Worm (Caenorhabditis elegans): ENCODE data around the gene H03A11.2.
A peak's percentile ranks its signal among the peaks of the same experiment; 100 is the strongest.

DNA sequence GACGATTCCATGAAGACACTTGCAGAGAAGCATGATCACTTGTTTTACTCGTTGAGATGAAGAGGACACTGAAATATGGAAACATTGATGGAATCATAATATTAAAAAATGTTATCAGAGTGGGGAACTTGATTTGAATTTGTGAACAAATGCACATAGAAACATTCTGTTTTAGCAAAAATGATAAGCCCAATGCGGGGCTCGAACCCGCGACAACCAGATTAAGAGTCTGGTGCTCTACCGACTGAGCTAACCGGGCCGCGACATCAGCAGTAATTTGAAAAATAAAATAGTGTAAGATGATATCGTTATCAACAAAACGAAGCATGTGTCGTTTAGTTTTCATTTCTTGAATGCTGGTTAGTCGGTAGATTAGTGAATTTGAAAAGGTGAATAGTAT is 10.7 kb upstream of the H03A11.2 start:
- no peak for TF ChIP-seq fos-1 (tag; optimal IDR thresholded peaks at IDR 0.05)
- TF ChIP-seq lin-39 (tag; optimal IDR thresholded peaks at IDR 0.05) = no peak
- no peak for TF ChIP-seq nhr-76 (tag; optimal IDR thresholded peaks at IDR 0.05)
- TF ChIP-seq ztf-11 (tag; optimal IDR thresholded peaks at IDR 0.05) = no peak
- no peak for TF ChIP-seq spr-1 (tag; optimal IDR thresholded peaks at IDR 0.05)
- no peak for TF ChIP-seq pqm-1 (tag; optimal IDR thresholded peaks at IDR 0.05)
- TF ChIP-seq ama-1 (optimal IDR thresholded peaks at IDR 0.05) = no peak
- no peak for TF ChIP-seq lsy-2 (tag; optimal IDR thresholded peaks at IDR 0.05)
- peak; percentile 77 for TF ChIP-seq egl-43 (GFP tag; IDR thresholded peaks at IDR 0.05)
- TF ChIP-seq unc-62 (GFP tag; optimal IDR thresholded peaks at IDR 0.05 in 1 of 2) = no peak
- TF ChIP-seq unc-62 (tag; optimal IDR thresholded peaks at IDR 0.05) = no peak
- no peak for TF ChIP-seq zfp-2 (tag; optimal IDR thresholded peaks at IDR 0.05)
